Worm (Caenorhabditis elegans) whole organism, young adult: ENCODE results near the gene srh-47.

Experiments
- B0019.2 ChIP-seq: fragments of 200-800 bp; sonication (Bioruptor generic); conservative IDR thresholded peaks from 2 replicates; pipeline ENCODE4 v1.3.6; 2022; ENCODE audit warnings: missing genetic modification reagents, missing genetic modification characterization, missing compliant biosample characterization
- B0035.1 ChIP-seq: sonication (generic microtip); optimal IDR thresholded peaks from 2 replicates; lab custom pipeline; 2016; ENCODE audit warnings: missing genetic modification characterization, mild to moderate bottlenecking, missing compliant biosample characterization, missing genotype, missing genetic modification reagents
- B0261.1 ChIP-seq: sonication (generic microtip); optimal IDR thresholded peaks from 2 replicates; lab custom pipeline; 2016; ENCODE audit warnings: mild to moderate bottlenecking, missing genetic modification characterization, moderate library complexity, missing compliant biosample characterization
- F23B12.7 ChIP-seq: sonication (generic microtip); optimal IDR thresholded peaks from 2 replicates; lab custom pipeline; 2017; ENCODE audit warnings: missing genetic modification characterization, mild to moderate bottlenecking, missing compliant biosample characterization, antibody characterized with exemption, moderate library complexity; ENCODE audit not compliant: insufficient read depth
- F33H1.4 ChIP-seq: fragments of 200-800 bp; sonication (Bioruptor generic); IDR thresholded peaks from 2 replicates; pipeline ENCODE4 v1.3.6; 2022; ENCODE audit warnings: missing genetic modification reagents, missing genetic modification characterization, missing compliant biosample characterization
- K11D2.4 ChIP-seq: fragments of 200-800 bp; sonication (Bioruptor generic); IDR thresholded peaks from 2 replicates; pipeline ENCODE4 v1.3.6; 2022; ENCODE audit warnings: missing genetic modification reagents, missing genetic modification characterization, missing compliant biosample characterization
- Y53F4B.3 ChIP-seq: fragments of 200-800 bp; sonication (Bioruptor generic); IDR thresholded peaks from 2 replicates; pipeline ENCODE4 v1.3.6; 2022; ENCODE audit warnings: missing genetic modification reagents, missing genetic modification characterization, missing compliant biosample characterization
- Y67H2A.10 ChIP-seq: fragments of 200-800 bp; sonication (Bioruptor generic); conservative IDR thresholded peaks from 2 replicates; pipeline ENCODE4 v1.3.6; 2022; ENCODE audit warnings: missing genetic modification reagents, missing genetic modification characterization, missing compliant biosample characterization
- Y79H2A.3 ChIP-seq: fragments of 200-800 bp; sonication (Bioruptor generic); conservative IDR thresholded peaks from 2 replicates; pipeline ENCODE4 v1.3.6; 2022; ENCODE audit warnings: missing genetic modification reagents, missing genetic modification characterization, missing compliant biosample characterization
- Y95B8A.8 ChIP-seq: fragments of 200-800 bp; sonication (Bioruptor generic); IDR thresholded peaks from 2 replicates; pipeline ENCODE4 v1.3.6; 2022; ENCODE audit warnings: missing genetic modification reagents, missing genetic modification characterization, missing compliant biosample characterization
- attf-5 ChIP-seq: fragments of 200-800 bp; sonication (Bioruptor generic); optimal IDR thresholded peaks from 2 replicates; lab custom pipeline; 2018; ENCODE audit warnings: mild to moderate bottlenecking, missing genetic modification characterization, missing compliant biosample characterization
- attf-6 ChIP-seq: fragments of 200-800 bp; sonication (Bioruptor generic); IDR thresholded peaks from 2 replicates; pipeline ENCODE4 v1.3.6; 2022; ENCODE audit warnings: missing genetic modification reagents, missing genetic modification characterization, missing compliant biosample characterization
- bed-1 ChIP-seq: fragments of 200-800 bp; sonication (Bioruptor generic); IDR thresholded peaks from 2 replicates; pipeline ENCODE4 v1.3.6; 2022; ENCODE audit warnings: missing genetic modification reagents, missing genetic modification characterization, missing compliant biosample characterization
- cebp-1 ChIP-seq, 2 experiments: fragments of 200-800 bp in 1 of 2; sonication (Bioruptor generic) in 1 of 2; sonication (generic microtip) in 1 of 2; IDR thresholded peaks in 1 of 2; optimal IDR thresholded peaks in 1 of 2; 2 replicates each; pipeline versions ENCODE4 v1.3.6 to Lab custom; 2017 to 2022; ENCODE audit warnings: missing compliant biosample characterization in 2 of 2, missing genetic modification characterization in 2 of 2, mild to moderate bottlenecking in 1 of 2, missing genetic modification reagents in 1 of 2, moderate library complexity in 1 of 2
- cebp-2 ChIP-seq: fragments of 200-800 bp; sonication (Bioruptor generic); IDR thresholded peaks from 2 replicates; pipeline ENCODE4 v1.3.6; 2022; ENCODE audit warnings: missing genetic modification characterization, missing compliant biosample characterization
- ceh-58 ChIP-seq: fragments of 200-800 bp; sonication (Bioruptor generic); IDR thresholded peaks from 2 replicates; pipeline ENCODE4 v1.3.6; 2022; ENCODE audit warnings: missing genetic modification characterization, missing compliant biosample characterization
- ceh-79 ChIP-seq: sonication (generic microtip); optimal IDR thresholded peaks from 2 replicates; lab custom pipeline; 2017; ENCODE audit warnings: mild to moderate bottlenecking, missing genetic modification characterization, missing compliant biosample characterization
- dpff-1 ChIP-seq: sonication (generic microtip); optimal IDR thresholded peaks from 2 replicates; lab custom pipeline; 2017; ENCODE audit warnings: mild to moderate bottlenecking, missing genetic modification characterization, missing compliant biosample characterization
- egl-44 ChIP-seq: fragments of 200-800 bp; sonication (Bioruptor generic); IDR thresholded peaks from 2 replicates; pipeline ENCODE4 v1.3.6; 2022; ENCODE audit warnings: missing genetic modification reagents, missing genetic modification characterization, missing compliant biosample characterization
- hlh-12 ChIP-seq: sonication (generic microtip); optimal IDR thresholded peaks from 2 replicates; lab custom pipeline; 2016; ENCODE audit warnings: missing genetic modification characterization, missing compliant biosample characterization
- hlh-26 ChIP-seq: fragments of 200-800 bp; sonication (Bioruptor generic); conservative IDR thresholded peaks from 2 replicates; pipeline ENCODE4 v1.3.6; 2022; ENCODE audit warnings: missing genetic modification reagents, missing genetic modification characterization, missing compliant biosample characterization
- hsf-1 ChIP-seq: fragments of 200-800 bp; sonication (Bioruptor generic); IDR thresholded peaks from 2 replicates; pipeline ENCODE4 v1.3.6; 2022; ENCODE audit warnings: missing genetic modification reagents, missing genetic modification characterization, missing compliant biosample characterization
- lag-1 ChIP-seq: fragments of 200-800 bp; sonication (Bioruptor generic); IDR thresholded peaks from 2 replicates; pipeline ENCODE4 v1.3.6; 2022; ENCODE audit warnings: missing genetic modification reagents, missing genetic modification characterization, missing compliant biosample characterization
- let-607 ChIP-seq, 2 experiments: fragments of 200-800 bp in 1 of 2; sonication (Bioruptor generic) in 1 of 2; sonication (generic microtip) in 1 of 2; optimal IDR thresholded peaks; 2 replicates each; lab custom pipeline; 2016 to 2018; ENCODE audit warnings: mild to moderate bottlenecking in 2 of 2, missing compliant biosample characterization in 2 of 2, missing genetic modification characterization in 2 of 2, moderate library complexity in 2 of 2, missing genotype in 1 of 2
- lsl-1 ChIP-seq: fragments of 200-800 bp; sonication (Bioruptor generic); optimal IDR thresholded peaks from 2 replicates; lab custom pipeline; 2018; ENCODE audit warnings: mild to moderate bottlenecking, missing genetic modification characterization, moderate library complexity, missing compliant biosample characterization
- lsy-27 ChIP-seq: sonication (generic microtip); optimal IDR thresholded peaks from 2 replicates; lab custom pipeline; 2017; ENCODE audit warnings: missing genetic modification characterization, mild to moderate bottlenecking, missing compliant biosample characterization, antibody characterized with exemption, missing genotype, borderline replicate concordance; ENCODE audit not compliant: insufficient read depth
- mcd-1 ChIP-seq: fragments of 200-800 bp; sonication (Bioruptor generic); IDR thresholded peaks from 2 replicates; pipeline ENCODE4 v1.3.6; 2022; ENCODE audit warnings: missing genetic modification reagents, missing genetic modification characterization, missing compliant biosample characterization
- nfya-2 ChIP-seq: fragments of 200-800 bp; sonication (Bioruptor generic); IDR thresholded peaks from 2 replicates; pipeline ENCODE4 v1.3.6; 2022; ENCODE audit warnings: missing genetic modification reagents, missing genetic modification characterization, missing compliant biosample characterization
- nhr-120 ChIP-seq: fragments of 200-800 bp; sonication (Bioruptor generic); IDR thresholded peaks from 2 replicates; pipeline ENCODE4 v1.3.6; 2022; ENCODE audit warnings: missing genetic modification characterization, missing compliant biosample characterization
- pbrm-1 ChIP-seq: fragments of 200-800 bp; sonication (Bioruptor generic); IDR thresholded peaks from 2 replicates; pipeline ENCODE4 v1.3.6; 2022; ENCODE audit warnings: missing genetic modification reagents, missing genetic modification characterization, missing compliant biosample characterization
- pha-4 ChIP-seq: fragments of 150-350 bp; sonication (generic microtip); optimal IDR thresholded peaks from 2 replicates; lab custom pipeline; 2014; ENCODE audit warnings: missing biosample characterization, missing genetic modification reagents, missing genetic modification characterization
- rcor-1 ChIP-seq: fragments of 200-800 bp; sonication (Bioruptor generic); IDR thresholded peaks from 2 replicates; pipeline ENCODE4 v1.3.6; 2022; ENCODE audit warnings: missing genetic modification reagents, missing genetic modification characterization, missing compliant biosample characterization
- repo-1 ChIP-seq: sonication (generic microtip); optimal IDR thresholded peaks from 2 replicates; lab custom pipeline; 2017; ENCODE audit warnings: mild to moderate bottlenecking, missing genetic modification characterization, missing compliant biosample characterization
- rpc-1 ChIP-seq, 2 experiments: fragments of 150-350 bp in 1 of 2; sonication (generic microtip) in 1 of 2; optimal IDR thresholded peaks; 2 replicates each; lab custom pipeline; 2014 to 2018; ENCODE audit warnings: missing biosample characterization in 1 of 2, missing genetic modification characterization in 1 of 2, missing genetic modification reagents in 1 of 2, missing genotype in 1 of 2
- sdz-38 ChIP-seq: sonication (generic microtip); optimal IDR thresholded peaks from 2 replicates; lab custom pipeline; 2016; ENCODE audit warnings: missing genotype, missing genetic modification characterization, missing compliant biosample characterization
- snpc-1.1 ChIP-seq: sonication (generic microtip); optimal IDR thresholded peaks from 2 replicates; lab custom pipeline; 2017; ENCODE audit warnings: missing genetic modification characterization, mild to moderate bottlenecking, missing compliant biosample characterization, antibody characterized with exemption, moderate library complexity, missing genotype, missing genetic modification reagents; ENCODE audit not compliant: insufficient read depth
- snpc-3.4 ChIP-seq: sonication (generic microtip); optimal IDR thresholded peaks from 2 replicates; lab custom pipeline; 2017; ENCODE audit warnings: missing genetic modification characterization, mild to moderate bottlenecking, missing compliant biosample characterization, antibody characterized with exemption, moderate library complexity, missing genotype, missing genetic modification reagents
- snpc-4 ChIP-seq, 5 experiments: fragments of 150-350 bp in 1 of 5; sonication (generic microtip) in 4 of 5; optimal IDR thresholded peaks; 2 replicates each; lab custom pipeline; 2014 to 2018; ENCODE audit warnings: missing genetic modification characterization in 5 of 5, missing biosample characterization in 3 of 5, antibody characterized with exemption in 2 of 5, mild to moderate bottlenecking in 2 of 5, missing compliant biosample characterization in 2 of 5, missing genotype in 2 of 5, moderate library complexity in 2 of 5, missing genetic modification reagents in 1 of 5
- tbp1 ChIP-seq: fragments of 200-800 bp; sonication (Bioruptor generic); optimal IDR thresholded peaks from 2 replicates; lab custom pipeline; 2018; ENCODE audit warnings: mild to moderate bottlenecking, missing genetic modification characterization, missing compliant biosample characterization
- unc-130 ChIP-seq: sonication (generic microtip); optimal IDR thresholded peaks from 2 replicates; lab custom pipeline; 2016; ENCODE audit warnings: missing genetic modification reagents, missing genetic modification characterization, missing compliant biosample characterization
- unc-62 ChIP-seq: fragments of 150-350 bp; optimal IDR thresholded peaks from 2 replicates; lab custom pipeline; 2014; ENCODE audit warnings: missing biosample characterization, missing genetic modification reagents, missing genetic modification characterization
- zfh-2 ChIP-seq: fragments of 200-800 bp; sonication (Bioruptor generic); conservative IDR thresholded peaks from 2 replicates; pipeline ENCODE4 v1.3.6; 2022; ENCODE audit warnings: missing genetic modification reagents, missing genetic modification characterization, missing compliant biosample characterization
- zim-3 ChIP-seq: sonication (generic microtip); optimal IDR thresholded peaks from 2 replicates; lab custom pipeline; 2017; ENCODE audit warnings: mild to moderate bottlenecking, missing genetic modification characterization, moderate library complexity, missing compliant biosample characterization
- ztf-26 ChIP-seq: sonication (generic microtip); optimal IDR thresholded peaks from 2 replicates; lab custom pipeline; 2017; ENCODE audit warnings: missing genetic modification characterization, missing compliant biosample characterization
- ztf-6 ChIP-seq: fragments of 200-800 bp; sonication (Bioruptor generic); IDR thresholded peaks from 2 replicates; pipeline ENCODE4 v1.3.6; 2022; ENCODE audit warnings: missing genetic modification reagents, missing genetic modification characterization, missing compliant biosample characterization

The srh-47 gene

ce11 chrV:11326914-11327367, 26.5 kb upstream of the srh-47 start, which contains the start of gene tmed-10 (continued):
- TF ChIP-seq ceh-79 (no peak), nfya-2 (no peak), unc-62 (GFP tag; lab: Kevin White, UChicago) (no peak), lsl-1 (GFP tag; lab: Kevin White, UChicago) (peak; percentile 64), snpc-4 (GFP tag; optimal IDR thresholded peaks at IDR 0.05; lab: Kevin White, UChicago) (peak; percentile 28), snpc-4 (tag; optimal IDR thresholded peaks at IDR 0.05; lab: Kevin White, UChicago) (peak in 3 of 4 experiments; percentile 27 to 72 (median 57)), unc-130 (no peak), let-607 (tag; optimal IDR thresholded peaks at IDR 0.05; lab: Kevin White, UChicago) (peak; percentile 93 to 94), K11D2.4 (no peak), attf-6 (GFP tag; lab: Robert Waterston, UW) (0 out of 2 replicates have a peak, but pooled peaks have one; percentile 13), Y79H2A.3 (GFP tag; lab: Robert Waterston, UW) (0 out of 2 replicates have a peak, but pooled peaks have one; percentile 37), bed-1 (GFP tag; lab: Robert Waterston, UW) (no peak), cebp-2 (GFP tag; lab: Robert Waterston, UW) (no peak), dpff-1 (tag; lab: Kevin White, UChicago) (no peak), Y67H2A.10 (no peak), cebp-1 (GFP tag; IDR thresholded peaks at IDR 0.05; lab: Robert Waterston, UW) (no peak), cebp-1 (tag; optimal IDR thresholded peaks at IDR 0.05; lab: Kevin White, UChicago) (no peak), rpc-1 (optimal IDR thresholded peaks at IDR 0.05; lab: Kevin White, UChicago) (no peak), rpc-1 (tag; optimal IDR thresholded peaks at IDR 0.05; lab: Kevin White, UChicago) (no peak), hlh-12 (tag; lab: Kevin White, UChicago) (no peak), nhr-120 (GFP tag; lab: Robert Waterston, UW) (no peak), lsy-27 (tag; lab: Kevin White, UChicago) (no peak), ceh-58 (GFP tag; lab: Robert Waterston, UW) (no peak), B0261.1 (tag; lab: Kevin White, UChicago) (no peak), snpc-1.1 (tag; lab: Kevin White, UChicago) (no peak), attf-5 (GFP tag; lab: Kevin White, UChicago) (peak; percentile 76), hsf-1 (GFP tag; lab: Robert Waterston, UW) (no peak), Y95B8A.8 (GFP tag; lab: Robert Waterston, UW) (no peak), repo-1 (tag; lab: Kevin White, UChicago) (no peak), ztf-6 (peak; percentile 50; the same call in 1 of the 2 replicates), rcor-1 (peak; percentile 89), zfh-2 (no peak), mcd-1 (peak; percentile 96), Y53F4B.3 (GFP tag; lab: Robert Waterston, UW) (no peak), egl-44 (GFP tag; lab: Robert Waterston, UW) (0 out of 2 replicates have a peak, but pooled peaks have one; percentile 24), pbrm-1 (GFP tag; lab: Robert Waterston, UW) (peak; percentile 84), tbp1 (peak; percentile 51), lag-1 (GFP tag; lab: Robert Waterston, UW) (no peak), zim-3 (no peak), sdz-38 (tag; lab: Kevin White, UChicago) (no peak), snpc-3.4 (tag; lab: Kevin White, UChicago) (peak; percentile 41), B0019.2 (GFP tag; lab: Robert Waterston, UW) (peak; percentile 38; the same call in 1 of the 2 replicates), ztf-26 (tag; lab: Kevin White, UChicago) (no peak), F33H1.4 (GFP tag; lab: Robert Waterston, UW) (peak; percentile 55), pha-4 (tag; lab: Kevin White, UChicago) (no peak), F23B12.7 (no peak), B0035.1 (tag; lab: Kevin White, UChicago) (no peak), hlh-26 (GFP tag; lab: Robert Waterston, UW) (no peak)
- TF ChIP-seq, all 124 proteins: peak for 34
